Fruit fly (Drosophila melanogaster) whole organism, embryonic: Measurements from ENCODE around the gene Sam-S.

Experiments used
- BEAF-32 ChIP-seq: fragments of 200-800 bp; sonication (Bioruptor generic); optimal IDR thresholded peaks from 3 replicates; lab custom pipeline; 2017; ENCODE audit warnings: missing biosample characterization, missing genetic modification characterization, mild to moderate bottlenecking, moderate library complexity, missing genetic modification reagents
- Bdp1 ChIP-seq: fragments of 200-800 bp; sonication (Bioruptor generic); optimal IDR thresholded peaks from 3 replicates; lab custom pipeline; 2016; ENCODE audit warnings: missing biosample characterization, missing genetic modification characterization
- BtbVII ChIP-seq: fragments of 200-800 bp; sonication (Bioruptor generic); optimal IDR thresholded peaks from 3 replicates; lab custom pipeline; 2017; ENCODE audit warnings: missing biosample characterization, mild to moderate bottlenecking, missing genetic modification characterization
- CG10209 ChIP-seq: fragments of 200-800 bp; sonication (Bioruptor generic); optimal IDR thresholded peaks from 3 replicates; lab custom pipeline; 2017; ENCODE audit warnings: missing biosample characterization, mild to moderate bottlenecking, missing genetic modification characterization, missing genetic modification reagents
- CG12071 ChIP-seq: fragments of 200-800 bp; sonication (Bioruptor generic); optimal IDR thresholded peaks from 3 replicates; lab custom pipeline; 2018; ENCODE audit warnings: missing biosample characterization, mild to moderate bottlenecking, missing genetic modification characterization
- CG12659 ChIP-seq: fragments of 200-800 bp; sonication (Bioruptor generic); optimal IDR thresholded peaks from 3 replicates; lab custom pipeline; 2017; ENCODE audit warnings: mild to moderate bottlenecking, missing biosample characterization, missing genetic modification reagents, missing genetic modification characterization
- CG13296 ChIP-seq: fragments of 200-800 bp; sonication (Bioruptor generic); optimal IDR thresholded peaks from 3 replicates; lab custom pipeline; 2018; ENCODE audit warnings: missing biosample characterization, mild to moderate bottlenecking, missing genetic modification characterization
- CG14710 ChIP-seq: fragments of 200-800 bp; sonication (Bioruptor generic); optimal IDR thresholded peaks from 3 replicates; lab custom pipeline; 2019; ENCODE audit warnings: missing biosample characterization, mild to moderate bottlenecking, missing genetic modification characterization, moderate library complexity
- CG1602 ChIP-seq: fragments of 200-800 bp; sonication (Bioruptor generic); optimal IDR thresholded peaks from 3 replicates; lab custom pipeline; 2016; ENCODE audit warnings: missing biosample characterization, missing genetic modification characterization
- CG17385 ChIP-seq: fragments of 200-800 bp; sonication (Bioruptor generic); optimal IDR thresholded peaks from 3 replicates; lab custom pipeline; 2018; ENCODE audit warnings: missing biosample characterization, mild to moderate bottlenecking, missing genetic modification characterization
- CG17568 ChIP-seq: fragments of 200-800 bp; sonication (Bioruptor generic); optimal IDR thresholded peaks from 2 replicates; lab custom pipeline; 2018; ENCODE audit warnings: missing biosample characterization, mild to moderate bottlenecking, missing genetic modification characterization, moderate library complexity
- CG17829 ChIP-seq: fragments of 200-800 bp; optimal IDR thresholded peaks from 2 replicates; lab custom pipeline; 2019; ENCODE audit warnings: missing biosample characterization, mild to moderate bottlenecking, missing genetic modification characterization, moderate library complexity
- CG18619 ChIP-seq: fragments of 200-800 bp; sonication (Bioruptor generic); optimal IDR thresholded peaks from 3 replicates; lab custom pipeline; 2017; ENCODE audit warnings: missing biosample characterization, mild to moderate bottlenecking, missing genetic modification characterization
- CG3281 ChIP-seq: fragments of 200-800 bp; sonication (Bioruptor generic); optimal IDR thresholded peaks from 3 replicates; lab custom pipeline; 2017; ENCODE audit warnings: missing biosample characterization, mild to moderate bottlenecking, missing genetic modification characterization
- CG8290 ChIP-seq, 3 experiments: fragments of 200-800 bp; sonication (Bioruptor generic); optimal IDR thresholded peaks; 2 replicates each; lab custom pipeline; 2016 to 2019; ENCODE audit warnings: missing biosample characterization in 3 of 3, missing genetic modification characterization in 3 of 3, mild to moderate bottlenecking in 2 of 3, moderate library complexity in 1 of 3
- CG9727 ChIP-seq: fragments of 200-800 bp; sonication (Bioruptor generic); optimal IDR thresholded peaks from 3 replicates; lab custom pipeline; 2017; ENCODE audit warnings: missing biosample characterization, mild to moderate bottlenecking, missing genetic modification characterization
- CG9932 ChIP-seq: fragments of 200-800 bp; sonication (Bioruptor generic); IDR thresholded peaks from 2 replicates; pipeline ENCODE4 v1.3.6; 2022; ENCODE audit warnings: missing biosample characterization, missing genetic modification characterization
- CHES-1-like ChIP-seq: fragments of 200-800 bp; sonication (Bioruptor generic); optimal IDR thresholded peaks from 2 replicates; lab custom pipeline; 2016; ENCODE audit warnings: missing biosample characterization, missing genetic modification characterization
- Camta ChIP-seq: fragments of 200-800 bp; sonication (Bioruptor generic); optimal IDR thresholded peaks from 2 replicates; lab custom pipeline; 2016; ENCODE audit warnings: missing biosample characterization, missing genetic modification characterization
- CoRest ChIP-seq: fragments of 200-800 bp; sonication (Bioruptor generic); optimal IDR thresholded peaks from 3 replicates; lab custom pipeline; 2018; ENCODE audit warnings: missing biosample characterization, mild to moderate bottlenecking, missing genetic modification characterization, moderate library complexity
- Deaf1 ChIP-seq: fragments of 200-800 bp; optimal IDR thresholded peaks from 3 replicates; lab custom pipeline; 2019; ENCODE audit warnings: missing biosample characterization, mild to moderate bottlenecking, missing genetic modification characterization, moderate library complexity
- Dek ChIP-seq: fragments of 200-800 bp; sonication (Bioruptor generic); optimal IDR thresholded peaks from 3 replicates; lab custom pipeline; 2019; ENCODE audit warnings: missing biosample characterization, mild to moderate bottlenecking, missing genetic modification characterization, moderate library complexity
- Ets97D ChIP-seq: fragments of 200-800 bp; sonication (Bioruptor generic); optimal IDR thresholded peaks from 3 replicates; lab custom pipeline; 2016; ENCODE audit warnings: missing biosample characterization, missing genetic modification characterization
- Jarid2 ChIP-seq: fragments of 200-800 bp; sonication (Bioruptor generic); optimal IDR thresholded peaks from 3 replicates; lab custom pipeline; 2017; ENCODE audit warnings: mild to moderate bottlenecking, missing biosample characterization, missing genetic modification reagents, missing genetic modification characterization
- Kr ChIP-seq: fragments of 200-800 bp; sonication (Bioruptor generic); optimal IDR thresholded peaks from 2 replicates; lab custom pipeline; 2017; ENCODE audit warnings: missing biosample characterization, mild to moderate bottlenecking, missing genetic modification characterization
- Lhr ChIP-seq: fragments of 200-800 bp; sonication (Bioruptor generic); optimal IDR thresholded peaks from 3 replicates; lab custom pipeline; 2017; ENCODE audit warnings: mild to moderate bottlenecking, missing biosample characterization, missing genetic modification reagents, missing genetic modification characterization
- Med ChIP-seq: fragments of 200-800 bp; sonication (Bioruptor generic); peaks from one replicate; lab custom pipeline; 2016; ENCODE audit warnings: missing biosample characterization, missing genetic modification characterization, mild to moderate bottlenecking, inconsistent platforms, moderate library complexity
- Mrtf ChIP-seq: fragments of 200-800 bp; sonication (Bioruptor generic); IDR thresholded peaks from 3 replicates; pipeline ENCODE4 v1.3.6; 2022; ENCODE audit warnings: missing biosample characterization, missing genetic modification characterization
- Pdp1 ChIP-seq, 2 experiments: fragments of 200-800 bp; sonication (Bioruptor generic); optimal IDR thresholded peaks; 3 replicates each; lab custom pipeline; 2016; ENCODE audit warnings: missing biosample characterization in 2 of 2, missing genetic modification characterization in 2 of 2, mild to moderate bottlenecking in 1 of 2, moderate library complexity in 1 of 2
- Poxn ChIP-seq: fragments of 200-800 bp; sonication (Bioruptor generic); IDR thresholded peaks from 2 replicates; pipeline ENCODE4 v1.3.6; 2022; ENCODE audit warnings: missing biosample characterization, missing genetic modification characterization
- Spps ChIP-seq: fragments of 200-800 bp; sonication (Bioruptor generic); optimal IDR thresholded peaks from 2 replicates; lab custom pipeline; 2018; ENCODE audit warnings: missing biosample characterization, mild to moderate bottlenecking, missing genetic modification characterization
- amos ChIP-seq: fragments of 200-800 bp; sonication (Bioruptor generic); IDR thresholded peaks from 2 replicates; pipeline ENCODE4 v1.3.6; 2022; ENCODE audit warnings: missing biosample characterization, missing genetic modification characterization; ENCODE audit not compliant: partially characterized antibody
- ash1 ChIP-seq: fragments of 200-800 bp; sonication (Bioruptor generic); optimal IDR thresholded peaks from 2 replicates; lab custom pipeline; 2018; ENCODE audit warnings: missing biosample characterization, mild to moderate bottlenecking, missing genetic modification characterization
- bbx ChIP-seq: fragments of 200-800 bp; sonication (Bioruptor generic); IDR thresholded peaks from 2 replicates; pipeline ENCODE4 v1.3.6; 2022; ENCODE audit warnings: missing biosample characterization, missing genetic modification characterization; ENCODE audit not compliant: partially characterized antibody
- bigmax ChIP-seq: fragments of 200-800 bp; sonication (Bioruptor generic); optimal IDR thresholded peaks from 2 replicates; lab custom pipeline; 2018; ENCODE audit warnings: missing biosample characterization, mild to moderate bottlenecking, missing genetic modification characterization
- bsh ChIP-seq, 2 experiments: fragments of 200-800 bp; sonication (Bioruptor generic); optimal IDR thresholded peaks; 2 replicates each; lab custom pipeline; 2017 to 2018; ENCODE audit warnings: mild to moderate bottlenecking in 2 of 2, missing biosample characterization in 2 of 2, missing genetic modification characterization in 2 of 2, moderate library complexity in 1 of 2
- da ChIP-seq: fragments of 200-800 bp; sonication (Bioruptor generic); optimal IDR thresholded peaks from 2 replicates; lab custom pipeline; 2016; ENCODE audit warnings: missing biosample characterization, missing genetic modification characterization
- esg ChIP-seq: fragments of 200-800 bp; sonication (Bioruptor generic); conservative IDR thresholded peaks from 2 replicates; pipeline ENCODE4 v1.3.6; 2022; ENCODE audit warnings: missing biosample characterization, missing genetic modification characterization
- eve ChIP-seq, 2 experiments: fragments of >200 bp; optimal IDR thresholded peaks; 2 replicates each; lab custom pipeline; 2017; ENCODE audit warnings: missing biosample characterization in 2 of 2, missing genetic modification characterization in 2 of 2
- fd64A ChIP-seq: fragments of 200-800 bp; sonication (Bioruptor generic); optimal IDR thresholded peaks from 3 replicates; lab custom pipeline; 2018; ENCODE audit warnings: missing biosample characterization, mild to moderate bottlenecking, missing genetic modification characterization
- hb ChIP-seq: fragments of 200-800 bp; sonication (Bioruptor generic); IDR thresholded peaks from 3 replicates; pipeline ENCODE4 v1.3.6; 2022; ENCODE audit warnings: missing biosample characterization, missing genetic modification characterization; ENCODE audit not compliant: partially characterized antibody
- pita ChIP-seq: fragments of 200-800 bp; sonication (Bioruptor generic); optimal IDR thresholded peaks from 2 replicates; lab custom pipeline; 2017; ENCODE audit warnings: missing biosample characterization, mild to moderate bottlenecking, missing genetic modification characterization
- pros ChIP-seq: fragments of 200-800 bp; sonication (Bioruptor generic); optimal IDR thresholded peaks from 3 replicates; lab custom pipeline; 2019; ENCODE audit warnings: missing biosample characterization, mild to moderate bottlenecking, missing genetic modification characterization, moderate library complexity
- salm ChIP-seq: fragments of 200-800 bp; sonication (Bioruptor generic); optimal IDR thresholded peaks from 2 replicates; lab custom pipeline; 2018; ENCODE audit warnings: missing biosample characterization, mild to moderate bottlenecking, missing genetic modification characterization
- schlank ChIP-seq: fragments of 200-800 bp; sonication (Bioruptor generic); optimal IDR thresholded peaks from 2 replicates; lab custom pipeline; 2018; ENCODE audit warnings: missing biosample characterization, mild to moderate bottlenecking, missing genetic modification characterization
- sisA ChIP-seq: fragments of 200-800 bp; sonication (Bioruptor generic); IDR thresholded peaks from 2 replicates; pipeline ENCODE4 v1.3.6; 2022; ENCODE audit warnings: missing biosample characterization, missing genetic modification characterization
- stwl ChIP-seq: fragments of 200-800 bp; sonication (Bioruptor generic); optimal IDR thresholded peaks from 3 replicates; lab custom pipeline; 2018; ENCODE audit warnings: missing biosample characterization, mild to moderate bottlenecking, missing genetic modification characterization, moderate library complexity
- tap ChIP-seq: fragments of 200-800 bp; optimal IDR thresholded peaks from 3 replicates; lab custom pipeline; 2019; ENCODE audit warnings: missing biosample characterization, mild to moderate bottlenecking, missing genetic modification characterization, moderate library complexity

The Sam-S gene

DNA sequence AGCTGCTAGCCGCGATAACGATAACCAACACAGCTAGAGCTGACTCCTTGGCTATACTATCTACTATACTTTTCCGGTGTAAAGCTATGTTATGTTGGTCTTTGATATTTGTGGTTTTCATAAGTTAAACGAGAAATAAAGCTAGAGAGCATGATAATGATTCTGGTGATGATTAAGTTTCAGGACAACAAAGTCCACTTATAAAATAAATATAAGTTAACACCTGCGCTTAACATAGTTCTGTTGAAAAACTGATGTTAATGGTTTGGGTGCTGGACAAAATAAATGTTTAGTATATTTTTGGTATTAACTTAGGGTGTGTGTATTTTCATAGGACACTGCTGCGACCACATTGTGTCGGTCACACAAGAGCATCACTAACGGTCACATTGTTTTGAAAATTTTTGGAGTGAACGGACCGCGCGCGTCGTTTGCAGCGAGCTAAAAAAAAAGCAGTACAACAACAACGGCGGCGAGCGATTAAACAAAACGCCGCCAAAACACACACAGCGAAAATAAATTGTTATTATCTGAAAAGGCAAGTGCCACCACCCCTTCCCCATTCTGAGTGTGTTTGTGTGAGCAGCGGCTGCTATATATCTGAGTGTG lies 52.0 kb downstream of the Sam-S start, which contains the start of the genes CG33635 and spen (continued):
- no peak for TF ChIP-seq amos (GFP tag; lab: Robert Waterston, UW)
- peak; percentile 72 for TF ChIP-seq Ets97D (GFP tag; lab: Kevin White, UChicago)
- peak; percentile 11 for TF ChIP-seq Deaf1 (tag; lab: Kevin White, UChicago)
- TF ChIP-seq Lhr: peak; percentile 77
- peak; percentile 35 for TF ChIP-seq Spps
- peak; percentile 53 for TF ChIP-seq salm (tag; lab: Kevin White, UChicago)
- peak; percentile 5 for TF ChIP-seq CG9727 (GFP tag; lab: Kevin White, UChicago)
- no peak for TF ChIP-seq hb (GFP tag; lab: Robert Waterston, UW)
- TF ChIP-seq pita: peak; percentile 62
- peak; percentile 13 to 63 for TF ChIP-seq Pdp1 (GFP tag; optimal IDR thresholded peaks at IDR 0.05; lab: Kevin White, UChicago)
- no peak for TF ChIP-seq CG1602 (GFP tag; lab: Kevin White, UChicago)
- peak; percentile 36 for TF ChIP-seq fd64A (GFP tag; lab: Kevin White, UChicago)
- TF ChIP-seq eve (GFP tag; optimal IDR thresholded peaks at IDR 0.05; lab: Kevin White, UChicago): peak in 1 of 2 experiments; percentile 79
- TF ChIP-seq CG10209: peak; percentile 21
- TF ChIP-seq Mrtf: no peak
- TF ChIP-seq CG14710 (tag; lab: Kevin White, UChicago): peak; percentile 75
- peak; percentile 86 for TF ChIP-seq Med
- peak; percentile 13 for TF ChIP-seq CG17568 (GFP tag; lab: Kevin White, UChicago)
- no peak for TF ChIP-seq CG9932
- TF ChIP-seq da: no peak
- peak; percentile 15 for TF ChIP-seq tap (tag; lab: Kevin White, UChicago)
- TF ChIP-seq schlank (tag; lab: Kevin White, UChicago): peak; percentile 15
- TF ChIP-seq pros (GFP tag; lab: Kevin White, UChicago): peak; percentile 59
- peak; percentile 47 for TF ChIP-seq CoRest (tag; lab: Kevin White, UChicago)
- no peak for TF ChIP-seq Kr (GFP tag; lab: Kevin White, UChicago)
- no peak for TF ChIP-seq Camta (GFP tag; lab: Kevin White, UChicago)
- TF ChIP-seq Bdp1 (GFP tag; lab: Kevin White, UChicago): no peak
- TF ChIP-seq bbx (GFP tag; lab: Robert Waterston, UW): no peak
- peak; percentile 65 for TF ChIP-seq CHES-1-like (GFP tag; lab: Kevin White, UChicago)
- TF ChIP-seq BtbVII (GFP tag; lab: Kevin White, UChicago): peak; percentile 71
- TF ChIP-seq CG3281 (GFP tag; lab: Kevin White, UChicago): peak; percentile 46
- peak; percentile 54 for TF ChIP-seq BEAF-32 (GFP tag; lab: Kevin White, UChicago)
- TF ChIP-seq esg (GFP tag; lab: Robert Waterston, UW): no peak
- TF ChIP-seq CG12071 (GFP tag; lab: Kevin White, UChicago): peak; percentile 20
- TF ChIP-seq ash1 (GFP tag; lab: Kevin White, UChicago): peak; percentile 92
- peak; percentile 83 for TF ChIP-seq CG12659 (GFP tag; lab: Kevin White, UChicago)
- peak; percentile 61 for TF ChIP-seq stwl (tag; lab: Kevin White, UChicago)
- no peak for TF ChIP-seq CG8290 (GFP tag; optimal IDR thresholded peaks at IDR 0.05; lab: Kevin White, UChicago)
- TF ChIP-seq CG8290 (tag; optimal IDR thresholded peaks at IDR 0.05; lab: Kevin White, UChicago): peak in 1 of 2 experiments; percentile 31
- peak; percentile 50 for TF ChIP-seq Dek (tag; lab: Kevin White, UChicago)
- TF ChIP-seq CG13296: peak; percentile 50
- peak; percentile 56 for TF ChIP-seq CG17385
- TF ChIP-seq CG18619 (GFP tag; lab: Kevin White, UChicago): peak; percentile 7
- TF ChIP-seq bigmax (GFP tag; lab: Kevin White, UChicago): peak; percentile 48
- peak; percentile 96 for TF ChIP-seq Jarid2
- TF ChIP-seq Poxn (GFP tag; lab: Robert Waterston, UW): no peak
- TF ChIP-seq sisA (GFP tag; lab: Robert Waterston, UW): no peak
- peak; percentile 68 for TF ChIP-seq CG17829 (tag; lab: Kevin White, UChicago)
- peak in 1 of 2 experiments; percentile 2 for TF ChIP-seq bsh (GFP tag; optimal IDR thresholded peaks at IDR 0.05; lab: Kevin White, UChicago)
